Worm (Caenorhabditis elegans) whole organism, midembryonic: Measurements from ENCODE around the gene Y59H11AR.4.

Experiments used
- cog-1 ChIP-seq: sonication (generic microtip); optimal IDR thresholded peaks from 2 replicates; lab custom pipeline; 2016; ENCODE audit warnings: missing genetic modification characterization, missing compliant biosample characterization
- flt-1 ChIP-seq: fragments of 200-800 bp; sonication (Bioruptor generic); IDR thresholded peaks from 2 replicates; pipeline ENCODE4 v1.3.6; 2022; ENCODE audit warnings: missing genetic modification characterization, missing compliant biosample characterization
- klf-2 ChIP-seq: fragments of 200-800 bp; sonication (Bioruptor generic); conservative IDR thresholded peaks from 2 replicates; pipeline ENCODE4 v1.3.6; 2022; ENCODE audit warnings: missing genetic modification reagents, missing genetic modification characterization, missing compliant biosample characterization
- med-1 ChIP-seq: sonication (generic microtip); optimal IDR thresholded peaks from 2 replicates; lab custom pipeline; 2017; ENCODE audit warnings: missing genetic modification characterization, mild to moderate bottlenecking, missing compliant biosample characterization, antibody characterized with exemption, missing genetic modification reagents; ENCODE audit not compliant: insufficient read depth
- ref-1 ChIP-seq: fragments of 200-800 bp; sonication (Bioruptor generic); conservative IDR thresholded peaks from 2 replicates; pipeline ENCODE4 v1.3.6; 2022; ENCODE audit warnings: missing genetic modification reagents, missing genetic modification characterization, missing compliant biosample characterization
- ztf-23 ChIP-seq: fragments of 200-800 bp; sonication (Bioruptor generic); IDR thresholded peaks from 2 replicates; pipeline ENCODE4 v1.3.6; 2022; ENCODE audit warnings: missing genetic modification reagents, missing genetic modification characterization, missing compliant biosample characterization
- ztf-29 ChIP-seq: fragments of 200-800 bp; sonication (Bioruptor generic); IDR thresholded peaks from 2 replicates; pipeline ENCODE4 v1.3.6; 2022; ENCODE audit warnings: missing genetic modification reagents, missing genetic modification characterization, missing compliant biosample characterization

DNA sequence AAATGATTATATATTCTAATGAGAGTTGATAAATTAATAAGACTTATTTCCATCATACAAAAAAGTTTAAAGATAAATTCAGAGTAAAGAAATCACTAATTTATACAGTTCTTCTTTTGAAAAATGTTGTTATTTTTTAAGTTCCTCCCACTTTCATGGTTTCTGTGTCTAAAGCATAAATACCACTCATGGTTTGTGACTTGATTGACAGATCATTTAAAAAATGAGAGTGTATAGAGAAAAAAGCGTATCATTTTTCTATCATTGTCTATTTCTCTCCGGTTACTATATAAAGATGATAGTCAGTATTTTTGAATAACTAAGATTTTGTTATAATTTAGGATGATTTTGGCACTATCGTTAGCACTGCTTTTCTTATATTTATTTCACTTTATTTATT, 14.1 kb upstream of the Y59H11AR.4 start, which contains the start of gene cyp-33E3:
- TF ChIP-seq klf-2 (GFP tag; lab: Robert Waterston, UW) (no peak), flt-1 (GFP tag; lab: Robert Waterston, UW) (no peak), med-1 (GFP tag; lab: Kevin White, UChicago) (no peak), ztf-23 (no peak), ztf-29 (GFP tag; lab: Robert Waterston, UW) (no peak), ref-1 (GFP tag; lab: Robert Waterston, UW) (no peak), cog-1 (tag; lab: Kevin White, UChicago) (no peak)
